Worm (Caenorhabditis elegans): Measurements from ENCODE around the gene irld-28.
"Not testable (repeated sequence)": the region's sequence is repeated elsewhere in the genome, so short reads cannot be mapped to it uniquely, and the experiment has no call there.

- not testable (repeated sequence) for TF ChIP-seq dpff-1 (tag; optimal IDR thresholded peaks at IDR 0.05); nhr-90 (tag; optimal IDR thresholded peaks at IDR 0.05); madf-3 (GFP tag; IDR thresholded peaks at IDR 0.05); ceh-91 (GFP tag; IDR thresholded peaks at IDR 0.05); ztf-28 (GFP tag; IDR thresholded peaks at IDR 0.05); Y56A3A.18 (GFP tag; IDR thresholded peaks at IDR 0.05); ama-1 (optimal IDR thresholded peaks at IDR 0.05); ama-1 (GFP tag; optimal IDR thresholded peaks at IDR 0.05); nhr-179 (tag; optimal IDR thresholded peaks at IDR 0.05); B0019.2 (GFP tag; conservative IDR thresholded peaks at IDR 0.05); F39B2.1 (GFP tag; IDR thresholded peaks at IDR 0.05); F37B4.10 (GFP tag; IDR thresholded peaks at IDR 0.05); snpc-1.1 (tag; optimal IDR thresholded peaks at IDR 0.05; ENCODE audit: insufficient read depth); ekl-4 (GFP tag; IDR thresholded peaks at IDR 0.05)
These were observed 13.6 kb downstream of the irld-28 start, which contains the start of gene pud-1.2 for ce11 chrV:2322466-2322865.
